Fruit fly (Drosophila melanogaster) whole organism, embryonic: ENCODE data around the gene CG5254.

Source experiments
- Atf3 ChIP-seq: fragments of 200-800 bp; sonication (Bioruptor generic); optimal IDR thresholded peaks from 3 replicates; lab custom pipeline; 2016; ENCODE audit warnings: missing biosample characterization, missing genetic modification characterization
- B-H2 ChIP-seq: fragments of 200-800 bp; sonication (Bioruptor generic); optimal IDR thresholded peaks from 2 replicates; lab custom pipeline; 2018; ENCODE audit warnings: missing biosample characterization, mild to moderate bottlenecking, missing genetic modification characterization
- CG10462 ChIP-seq: fragments of 200-800 bp; sonication (Bioruptor generic); optimal IDR thresholded peaks from 2 replicates; lab custom pipeline; 2016; ENCODE audit warnings: missing biosample characterization, missing genetic modification characterization
- CG12299 ChIP-seq: fragments of 200-800 bp; sonication (Bioruptor generic); optimal IDR thresholded peaks from 2 replicates; lab custom pipeline; 2018; ENCODE audit warnings: missing biosample characterization, mild to moderate bottlenecking, missing genetic modification characterization
- CG13287 ChIP-seq: fragments of 200-800 bp; sonication (Bioruptor generic); IDR thresholded peaks from 2 replicates; pipeline ENCODE4 v1.3.6; 2022; ENCODE audit warnings: missing biosample characterization, missing genetic modification characterization; ENCODE audit not compliant: partially characterized antibody
- CG14965 ChIP-seq: fragments of 200-800 bp; sonication (Bioruptor generic); optimal IDR thresholded peaks from 2 replicates; lab custom pipeline; 2016; ENCODE audit warnings: missing biosample characterization, missing genetic modification characterization, borderline replicate concordance
- CG15269 ChIP-seq: fragments of 200-800 bp; sonication (Bioruptor generic); optimal IDR thresholded peaks from 2 replicates; lab custom pipeline; 2018; ENCODE audit warnings: missing biosample characterization, mild to moderate bottlenecking, missing genetic modification characterization, moderate library complexity
- CG15601 ChIP-seq: fragments of 200-800 bp; sonication (Bioruptor generic); optimal IDR thresholded peaks from 3 replicates; lab custom pipeline; 2019; ENCODE audit warnings: missing biosample characterization, mild to moderate bottlenecking, missing genetic modification characterization, moderate library complexity
- CG1792 ChIP-seq: fragments of 200-800 bp; sonication (Bioruptor generic); optimal IDR thresholded peaks from 2 replicates; lab custom pipeline; 2016; ENCODE audit warnings: missing biosample characterization, missing genetic modification characterization
- CG18599 ChIP-seq: fragments of 200-800 bp; sonication (Bioruptor generic); optimal IDR thresholded peaks from 3 replicates; lab custom pipeline; 2017; ENCODE audit warnings: missing biosample characterization, missing genetic modification characterization, mild to moderate bottlenecking, moderate library complexity, missing genetic modification reagents
- CG2129 ChIP-seq: fragments of 200-800 bp; sonication (Bioruptor generic); IDR thresholded peaks from 2 replicates; pipeline ENCODE4 v1.3.6; 2022; ENCODE audit warnings: missing biosample characterization, missing genetic modification characterization; ENCODE audit not compliant: partially characterized antibody
- CG31365 ChIP-seq: fragments of 200-800 bp; sonication (Bioruptor generic); optimal IDR thresholded peaks from 2 replicates; lab custom pipeline; 2018; ENCODE audit warnings: missing biosample characterization, mild to moderate bottlenecking, missing genetic modification characterization
- CG31441 ChIP-seq: fragments of 200-800 bp; sonication (Bioruptor generic); IDR thresholded peaks from 2 replicates; pipeline ENCODE4 v1.3.6; 2022; ENCODE audit warnings: missing biosample characterization, missing genetic modification characterization
- CG33213 ChIP-seq: fragments of 200-800 bp; sonication (Bioruptor generic); optimal IDR thresholded peaks from 3 replicates; lab custom pipeline; 2016; ENCODE audit warnings: missing biosample characterization, missing genetic modification characterization
- CG33557 ChIP-seq: fragments of 200-800 bp; sonication (Bioruptor generic); optimal IDR thresholded peaks from 2 replicates; lab custom pipeline; 2019; ENCODE audit warnings: missing biosample characterization, mild to moderate bottlenecking, missing genetic modification characterization, moderate library complexity
- CG42726 ChIP-seq: fragments of 200-800 bp; sonication (Bioruptor generic); IDR thresholded peaks from 2 replicates; pipeline ENCODE4 v1.3.6; 2022; ENCODE audit warnings: missing biosample characterization, missing genetic modification characterization; ENCODE audit not compliant: partially characterized antibody
- CG4282 ChIP-seq: fragments of 200-800 bp; sonication (Bioruptor generic); optimal IDR thresholded peaks from 2 replicates; lab custom pipeline; 2016; ENCODE audit warnings: missing biosample characterization, missing genetic modification characterization
- CG4404 ChIP-seq: fragments of 200-800 bp; sonication (Bioruptor generic); IDR thresholded peaks from 2 replicates; pipeline ENCODE4 v1.3.6; 2022; ENCODE audit warnings: missing biosample characterization, missing genetic modification characterization
- CG6272 ChIP-seq: fragments of 200-800 bp; sonication (Bioruptor generic); IDR thresholded peaks from 2 replicates; pipeline ENCODE4 v1.3.6; 2022; ENCODE audit warnings: missing biosample characterization, missing genetic modification characterization
- CG9727 ChIP-seq: fragments of 200-800 bp; sonication (Bioruptor generic); optimal IDR thresholded peaks from 3 replicates; lab custom pipeline; 2017; ENCODE audit warnings: missing biosample characterization, mild to moderate bottlenecking, missing genetic modification characterization
- CTCF ChIP-seq: fragments of 200-800 bp; sonication (Bioruptor generic); optimal IDR thresholded peaks from 2 replicates; lab custom pipeline; 2017; ENCODE audit warnings: missing biosample characterization, mild to moderate bottlenecking, missing genetic modification characterization, moderate library complexity
- CkIIα-i1 ChIP-seq: fragments of 200-800 bp; sonication (Bioruptor generic); IDR thresholded peaks from 2 replicates; pipeline ENCODE4 v1.3.6; 2022; ENCODE audit warnings: missing biosample characterization, missing genetic modification characterization
- Dad ChIP-seq: fragments of 200-800 bp; sonication (Bioruptor generic); optimal IDR thresholded peaks from 3 replicates; lab custom pipeline; 2016; ENCODE audit warnings: missing biosample characterization, missing genetic modification characterization
- Dip3 ChIP-seq: fragments of 200-800 bp; sonication (Bioruptor generic); optimal IDR thresholded peaks from 3 replicates; lab custom pipeline; 2016; ENCODE audit warnings: missing biosample characterization, missing genetic modification characterization
- Dp ChIP-seq: fragments of 200-800 bp; sonication (Bioruptor generic); optimal IDR thresholded peaks from 2 replicates; lab custom pipeline; 2018; ENCODE audit warnings: missing biosample characterization, mild to moderate bottlenecking, missing genetic modification characterization, moderate library complexity
- Drgx ChIP-seq: fragments of 200-800 bp; sonication (Bioruptor generic); IDR thresholded peaks from 2 replicates; pipeline ENCODE4 v1.3.6; 2022; ENCODE audit warnings: missing biosample characterization, missing genetic modification characterization
- HmgZ ChIP-seq: fragments of 200-800 bp; sonication (Bioruptor generic); optimal IDR thresholded peaks from 2 replicates; lab custom pipeline; 2018; ENCODE audit warnings: missing biosample characterization, mild to moderate bottlenecking, missing genetic modification characterization
- Hr39 ChIP-seq: fragments of >200 bp; optimal IDR thresholded peaks from 2 replicates; lab custom pipeline; 2017
- Hr78 ChIP-seq, 2 experiments: fragments of 200-800 bp in 1 of 2; fragments of >200 bp in 1 of 2; sonication (Bioruptor generic) in 1 of 2; optimal IDR thresholded peaks; 2 replicates each; lab custom pipeline; 2017 to 2019; ENCODE audit warnings: missing biosample characterization in 2 of 2, missing genetic modification characterization in 2 of 2, mild to moderate bottlenecking in 1 of 2, moderate library complexity in 1 of 2
- Kr ChIP-seq: fragments of 200-800 bp; sonication (Bioruptor generic); optimal IDR thresholded peaks from 2 replicates; lab custom pipeline; 2017; ENCODE audit warnings: missing biosample characterization, mild to moderate bottlenecking, missing genetic modification characterization
- Med ChIP-seq: fragments of 200-800 bp; sonication (Bioruptor generic); peaks from one replicate; lab custom pipeline; 2016; ENCODE audit warnings: missing biosample characterization, missing genetic modification characterization, mild to moderate bottlenecking, inconsistent platforms, moderate library complexity
- NFAT ChIP-seq: fragments of 200-800 bp; sonication (Bioruptor generic); IDR thresholded peaks from 2 replicates; pipeline ENCODE4 v1.3.6; 2022; ENCODE audit warnings: missing biosample characterization, missing genetic modification characterization
- ac ChIP-seq: fragments of 200-800 bp; sonication (Bioruptor generic); optimal IDR thresholded peaks from 3 replicates; lab custom pipeline; 2017; ENCODE audit warnings: missing biosample characterization, mild to moderate bottlenecking, missing genetic modification characterization
- bab2 ChIP-seq: fragments of 200-800 bp; sonication (Bioruptor generic); optimal IDR thresholded peaks from 2 replicates; lab custom pipeline; 2016; ENCODE audit warnings: missing biosample characterization, missing genetic modification characterization
- bbx ChIP-seq: fragments of 200-800 bp; sonication (Bioruptor generic); IDR thresholded peaks from 2 replicates; pipeline ENCODE4 v1.3.6; 2022; ENCODE audit warnings: missing biosample characterization, missing genetic modification characterization; ENCODE audit not compliant: partially characterized antibody
- chinmo ChIP-seq: fragments of 200-800 bp; sonication (Bioruptor generic); IDR thresholded peaks from 4 replicates; pipeline ENCODE4 v1.3.6; 2022; ENCODE audit warnings: missing biosample characterization, missing genetic modification characterization; ENCODE audit not compliant: partially characterized antibody
- ci ChIP-seq: fragments of 200-800 bp; sonication (Bioruptor generic); IDR thresholded peaks from 3 replicates; pipeline ENCODE4 v1.3.6; 2022; ENCODE audit warnings: missing biosample characterization, missing genetic modification characterization
- dm ChIP-seq: fragments of 200-800 bp; sonication (Bioruptor generic); optimal IDR thresholded peaks from 3 replicates; lab custom pipeline; 2016; ENCODE audit warnings: missing biosample characterization, missing genetic modification characterization
- emc ChIP-seq: fragments of 200-800 bp; sonication (Bioruptor generic); optimal IDR thresholded peaks from 2 replicates; lab custom pipeline; 2016; ENCODE audit warnings: missing biosample characterization, missing genetic modification characterization
- fu2 ChIP-seq: fragments of 200-800 bp; sonication (Bioruptor generic); optimal IDR thresholded peaks from 2 replicates; lab custom pipeline; 2016; ENCODE audit warnings: missing biosample characterization, missing genetic modification characterization
- gce ChIP-seq: fragments of 200-800 bp; sonication (Bioruptor generic); IDR thresholded peaks from 3 replicates; pipeline ENCODE4 v1.3.6; 2022; ENCODE audit warnings: missing biosample characterization, missing genetic modification characterization
- grn ChIP-seq: fragments of 200-800 bp; sonication (Bioruptor generic); optimal IDR thresholded peaks from 3 replicates; lab custom pipeline; 2017; ENCODE audit warnings: missing biosample characterization, missing genetic modification characterization
- ken ChIP-seq: fragments of 200-800 bp; sonication (Bioruptor generic); IDR thresholded peaks from 3 replicates; pipeline ENCODE4 v1.3.6; 2022; ENCODE audit warnings: missing biosample characterization, missing genetic modification characterization
- mld ChIP-seq: fragments of 200-800 bp; sonication (Bioruptor generic); IDR thresholded peaks from 3 replicates; pipeline ENCODE4 v1.3.6; 2022; ENCODE audit warnings: missing biosample characterization, missing genetic modification characterization; ENCODE audit not compliant: partially characterized antibody
- nmo ChIP-seq: fragments of 200-800 bp; sonication (Bioruptor generic); optimal IDR thresholded peaks from 2 replicates; lab custom pipeline; 2018; ENCODE audit warnings: missing biosample characterization, mild to moderate bottlenecking, missing genetic modification characterization, moderate library complexity
- odd ChIP-seq: fragments of 200-800 bp; sonication (Bioruptor generic); optimal IDR thresholded peaks from 2 replicates; lab custom pipeline; 2017; ENCODE audit warnings: missing biosample characterization, mild to moderate bottlenecking, missing genetic modification characterization
- pzg ChIP-seq: fragments of 200-800 bp; sonication (Bioruptor generic); optimal IDR thresholded peaks from 3 replicates; lab custom pipeline; 2018; ENCODE audit warnings: missing biosample characterization, mild to moderate bottlenecking, missing genetic modification characterization, moderate library complexity
- sqz ChIP-seq: fragments of 200-800 bp; sonication (Bioruptor generic); optimal IDR thresholded peaks from 3 replicates; lab custom pipeline; 2018; ENCODE audit warnings: missing biosample characterization, mild to moderate bottlenecking, missing genetic modification characterization
- sr ChIP-seq: fragments of 200-800 bp; sonication (Bioruptor generic); IDR thresholded peaks from 3 replicates; pipeline ENCODE4 v1.3.6; 2022; ENCODE audit warnings: missing biosample characterization, missing genetic modification characterization
- unc-4 ChIP-seq: fragments of 200-800 bp; sonication (Bioruptor generic); IDR thresholded peaks from 2 replicates; pipeline ENCODE4 v1.3.6; 2022; ENCODE audit warnings: missing biosample characterization, missing genetic modification characterization; ENCODE audit not compliant: partially characterized antibody
- vvl ChIP-seq: fragments of 200-800 bp; sonication (Bioruptor generic); IDR thresholded peaks from 2 replicates; pipeline ENCODE4 v1.3.6; 2022; ENCODE audit warnings: missing biosample characterization, missing genetic modification characterization

CG5254 gene

DNA sequence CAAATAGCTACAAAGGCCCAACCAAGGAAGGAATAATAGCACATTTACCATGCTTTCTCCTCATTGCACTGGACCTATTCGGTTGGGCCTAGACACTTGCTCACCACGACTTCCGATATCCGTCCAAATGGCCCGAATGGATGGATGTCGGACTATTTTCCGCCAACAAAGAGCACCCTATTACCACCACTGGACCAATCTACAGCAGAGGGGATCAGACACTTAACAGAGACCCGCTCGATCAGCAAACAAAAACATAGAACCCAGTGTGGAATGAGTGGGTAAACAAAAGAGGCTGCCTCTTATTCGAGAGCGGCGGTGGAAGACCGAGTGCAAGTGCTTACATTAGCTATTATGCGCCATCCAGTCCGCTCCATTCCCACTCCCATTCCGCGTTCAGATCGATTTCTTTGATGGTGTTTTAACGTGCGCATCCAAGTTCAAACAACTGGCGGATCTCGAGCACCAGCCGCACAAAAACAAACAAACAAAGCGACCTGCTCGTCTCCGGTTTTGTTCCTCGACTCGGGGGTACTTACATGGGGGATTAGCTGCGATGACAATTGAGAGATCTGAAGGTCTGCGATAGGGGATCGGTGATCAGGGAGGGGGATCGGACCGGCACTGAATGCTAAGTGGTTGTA is 18.5 kb downstream of the CG5254 start (continued):
- no peak for TF ChIP-seq CG6272 (GFP tag; lab: Robert Waterston, UW)
- no peak for TF ChIP-seq CG10462 (GFP tag; lab: Kevin White, UChicago)
- no peak for TF ChIP-seq CG42726 (GFP tag; lab: Robert Waterston, UW)
- no peak for TF ChIP-seq Dp (GFP tag; lab: Kevin White, UChicago)
- TF ChIP-seq CG31441 (GFP tag; lab: Robert Waterston, UW) = no peak
- 0 out of 4 replicates have a peak, but pooled peaks have one; percentile 20 for TF ChIP-seq chinmo (GFP tag; lab: Robert Waterston, UW)
- TF ChIP-seq emc = no peak
- TF ChIP-seq CTCF = no peak
- TF ChIP-seq bbx (GFP tag; lab: Robert Waterston, UW) = no peak
- TF ChIP-seq grn (GFP tag; lab: Kevin White, UChicago) = peak; percentile 3
- no peak for TF ChIP-seq CG4282 (GFP tag; lab: Kevin White, UChicago)
- no peak for TF ChIP-seq Atf3
- no peak for TF ChIP-seq odd
- no peak for TF ChIP-seq nmo (GFP tag; lab: Kevin White, UChicago)
- TF ChIP-seq CG9727 (GFP tag; lab: Kevin White, UChicago) = no peak
- no peak for TF ChIP-seq CG33213 (GFP tag; lab: Kevin White, UChicago)
- no peak for TF ChIP-seq mld (GFP tag; lab: Robert Waterston, UW)
- peak in 1 of 2 experiments; percentile 26 for TF ChIP-seq Hr78 (GFP tag; optimal IDR thresholded peaks at IDR 0.05; lab: Kevin White, UChicago)
- TF ChIP-seq CG4404 (GFP tag; lab: Robert Waterston, UW) = no peak
- no peak for TF ChIP-seq unc-4
- TF ChIP-seq bab2 (GFP tag; lab: Kevin White, UChicago) = no peak
- TF ChIP-seq CkIIα-i1 (GFP tag; lab: Robert Waterston, UW) = no peak
- no peak for TF ChIP-seq Kr
- no peak for TF ChIP-seq CG15269 (tag; lab: Kevin White, UChicago)
- no peak for TF ChIP-seq CG1792 (GFP tag; lab: Kevin White, UChicago)
- TF ChIP-seq CG14965 (GFP tag; lab: Kevin White, UChicago) = no peak
- no peak for TF ChIP-seq Hr39 (lab: Kevin White, UChicago)
- peak; percentile 26 for TF ChIP-seq CG18599 (GFP tag; lab: Kevin White, UChicago)
- no peak for TF ChIP-seq CG31365

DNA sequence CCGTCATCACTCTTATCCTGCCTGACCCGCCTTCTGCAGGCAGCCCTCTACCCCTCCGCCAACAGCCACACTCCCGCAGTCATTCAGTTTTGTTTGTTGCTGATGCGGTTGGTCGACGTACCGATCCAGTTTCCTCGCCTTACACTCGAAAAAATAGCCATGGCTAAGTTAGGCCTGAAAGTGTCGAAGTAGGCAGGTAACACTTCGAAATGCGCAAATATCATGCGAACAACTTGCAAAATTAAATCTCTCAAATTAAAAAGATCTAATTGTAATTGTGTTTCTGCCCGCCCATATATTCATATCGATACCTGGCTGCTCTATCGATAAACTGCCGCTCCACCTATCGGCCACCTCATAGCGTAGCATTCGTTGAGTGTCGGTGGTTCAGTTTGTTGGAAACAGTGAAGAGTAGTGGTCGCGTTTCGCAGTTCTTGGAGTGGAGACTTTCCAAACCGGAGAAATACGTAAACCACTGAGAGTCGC is 19.5 kb downstream of the CG5254 start, which contains the start of gene fz3:
Gene fz3, plus strand, starts transcription at position 307 of the 486 bp plus-strand sequence.
- TF ChIP-seq sqz (GFP tag; lab: Kevin White, UChicago) (peak; percentile 21), CG33557 (GFP tag; lab: Kevin White, UChicago) (peak; percentile 29), CG15601 (tag; lab: Kevin White, UChicago) (peak; percentile 23), gce (GFP tag; lab: Robert Waterston, UW) (no peak), CG2129 (peak; percentile 55), sr (GFP tag; lab: Robert Waterston, UW) (0 out of 3 replicates have a peak, but pooled peaks have one; percentile 23), ci (GFP tag; lab: Robert Waterston, UW) (peak; percentile 68; the same call in 1 of the 3 replicates), Dad (GFP tag; lab: Kevin White, UChicago) (peak; percentile 15), ac (GFP tag; lab: Kevin White, UChicago) (peak; percentile 11), B-H2 (peak; percentile 32), pzg (GFP tag; lab: Kevin White, UChicago) (peak; percentile 62), CG13287 (GFP tag; lab: Robert Waterston, UW) (peak; percentile 93), CG12299 (tag; lab: Kevin White, UChicago) (no peak), Drgx (GFP tag; lab: Robert Waterston, UW) (peak; percentile 54), Hr78 (GFP tag; optimal IDR thresholded peaks at IDR 0.05; lab: Kevin White, UChicago) (no peak), vvl (peak; percentile 40), fu2 (GFP tag; lab: Kevin White, UChicago) (no peak), NFAT (GFP tag; lab: Robert Waterston, UW) (peak; percentile 20; the same call in 1 of the 2 replicates), dm (GFP tag; lab: Kevin White, UChicago) (peak; percentile 7), HmgZ (peak; percentile 41), Dip3 (GFP tag; lab: Kevin White, UChicago) (no peak), Med (GFP tag; lab: Kevin White, UChicago) (peak; percentile 92), ken (GFP tag; lab: Robert Waterston, UW) (no peak)
